Fruit fly (Drosophila melanogaster) whole organism, adult: ENCODE results near the gene CG4465.

ENCODE experiments used
- CG11617 ChIP-seq: fragments of 200-800 bp; sonication (Bioruptor generic); optimal IDR thresholded peaks from 2 replicates; lab custom pipeline; 2017; ENCODE audit warnings: mild to moderate bottlenecking, missing biosample characterization, missing genetic modification reagents, missing genetic modification characterization
- CG12768 ChIP-seq: fragments of 200-800 bp; sonication (Bioruptor generic); optimal IDR thresholded peaks from 2 replicates; lab custom pipeline; 2017; ENCODE audit warnings: missing biosample characterization, missing genetic modification characterization, mild to moderate bottlenecking, moderate library complexity, missing genetic modification reagents
- CG14711 ChIP-seq: fragments of 200-800 bp; sonication (Bioruptor generic); optimal IDR thresholded peaks from 2 replicates; lab custom pipeline; 2018; ENCODE audit warnings: missing biosample characterization, mild to moderate bottlenecking, missing genetic modification characterization, moderate library complexity
- CG1620 ChIP-seq: fragments of 200-800 bp; sonication (Bioruptor generic); optimal IDR thresholded peaks from 2 replicates; lab custom pipeline; 2016; ENCODE audit warnings: missing biosample characterization, missing genetic modification characterization
- CG33017 ChIP-seq: fragments of 200-800 bp; sonication (Bioruptor generic); optimal IDR thresholded peaks from 2 replicates; lab custom pipeline; 2018; ENCODE audit warnings: missing biosample characterization, mild to moderate bottlenecking, missing genetic modification characterization, moderate library complexity
- CG5204 ChIP-seq: fragments of 200-800 bp; sonication (Bioruptor generic); optimal IDR thresholded peaks from 2 replicates; lab custom pipeline; 2016; ENCODE audit warnings: missing biosample characterization, missing genetic modification characterization
- CG7045 ChIP-seq: fragments of 200-800 bp; sonication (Bioruptor generic); optimal IDR thresholded peaks from 2 replicates; lab custom pipeline; 2017; ENCODE audit warnings: missing biosample characterization, mild to moderate bottlenecking, missing genetic modification characterization
- CG7101 ChIP-seq: fragments of 200-800 bp; sonication (Bioruptor generic); optimal IDR thresholded peaks from 2 replicates; lab custom pipeline; 2018; ENCODE audit warnings: missing biosample characterization, mild to moderate bottlenecking, missing genetic modification characterization, moderate library complexity
- Clk ChIP-seq: fragments of 200-800 bp; sonication (Bioruptor generic); optimal IDR thresholded peaks from 2 replicates; lab custom pipeline; 2017; ENCODE audit warnings: missing biosample characterization, missing genetic modification characterization
- Crg-1 ChIP-seq: fragments of 200-800 bp; sonication (Bioruptor generic); optimal IDR thresholded peaks from 2 replicates; lab custom pipeline; 2016; ENCODE audit warnings: missing biosample characterization, missing genetic modification characterization
- Hr96 ChIP-seq: fragments of 200-800 bp; sonication (Bioruptor generic); optimal IDR thresholded peaks from 2 replicates; lab custom pipeline; 2016; ENCODE audit warnings: missing biosample characterization, missing genetic modification characterization
- Mnt ChIP-seq: fragments of 200-800 bp; sonication (Bioruptor generic); optimal IDR thresholded peaks from 2 replicates; lab custom pipeline; 2016; ENCODE audit warnings: missing biosample characterization, mild to moderate bottlenecking, missing genetic modification characterization
- bab1 ChIP-seq: fragments of 200-800 bp; sonication (Bioruptor generic); optimal IDR thresholded peaks from 3 replicates; lab custom pipeline; 2019; ENCODE audit warnings: missing biosample characterization, mild to moderate bottlenecking, missing genetic modification characterization, moderate library complexity
- cic ChIP-seq: fragments of 200-800 bp; sonication (Bioruptor generic); optimal IDR thresholded peaks from 2 replicates; lab custom pipeline; 2017; ENCODE audit warnings: missing biosample characterization, mild to moderate bottlenecking, missing genetic modification characterization, moderate library complexity
- cnc ChIP-seq, 2 experiments: fragments of >200 bp; optimal IDR thresholded peaks; 2 replicates each; lab custom pipeline; 2017
- kay ChIP-seq: fragments of 200-800 bp; sonication (Bioruptor generic); peaks from one replicate; lab custom pipeline; 2016; ENCODE audit warnings: missing biosample characterization, missing genetic modification characterization, borderline replicate concordance
- ovo ChIP-seq: fragments of 200-800 bp; sonication (Bioruptor generic); optimal IDR thresholded peaks from 2 replicates; lab custom pipeline; 2016; ENCODE audit warnings: missing biosample characterization, missing genetic modification characterization
- pad ChIP-seq: fragments of 200-800 bp; sonication (Bioruptor generic); optimal IDR thresholded peaks from 3 replicates; lab custom pipeline; 2017; ENCODE audit warnings: missing biosample characterization, missing genetic modification characterization, mild to moderate bottlenecking, moderate library complexity, missing genetic modification reagents
- tj ChIP-seq: fragments of 200-800 bp; sonication (Bioruptor generic); optimal IDR thresholded peaks from 3 replicates; lab custom pipeline; 2017; ENCODE audit warnings: missing biosample characterization, mild to moderate bottlenecking, missing genetic modification characterization, moderate library complexity
- toe ChIP-seq: fragments of 200-800 bp; sonication (Bioruptor generic); optimal IDR thresholded peaks from 2 replicates; lab custom pipeline; 2016; ENCODE audit warnings: missing biosample characterization, missing genetic modification characterization

CG4465 gene

dm6 chr3R:19888156-19888784 is 29.4 kb downstream of the CG4465 start, which contains the start of gene ninaE:
TSS of gene ninaE (minus strand) at chr3R:19888206.
- TF ChIP-seq ovo (no peak), bab1 (no peak), CG5204 (GFP tag; lab: Kevin White, UChicago) (no peak), Mnt (GFP tag; lab: Kevin White, UChicago) (no peak), CG33017 (tag; lab: Kevin White, UChicago) (no peak), pad (GFP tag; lab: Kevin White, UChicago) (no peak), Crg-1 (no peak)

dm6 chr3R:19880431-19880939 is 37.2 kb downstream of the CG4465 start:
- no peak for TF ChIP-seq toe (GFP tag; lab: Kevin White, UChicago)
- TF ChIP-seq bab1 = peak; percentile 74
- no peak for TF ChIP-seq cnc (optimal IDR thresholded peaks at IDR 0.05; lab: Kevin White, UChicago)
- TF ChIP-seq Mnt (GFP tag; lab: Kevin White, UChicago) = peak; percentile 61
- TF ChIP-seq CG11617 (GFP tag; lab: Kevin White, UChicago) = peak; percentile 62
- TF ChIP-seq CG12768 = peak; percentile 52
- no peak for TF ChIP-seq ovo
- TF ChIP-seq Hr96 (GFP tag; lab: Kevin White, UChicago) = peak; percentile 37
- no peak for TF ChIP-seq CG7045 (GFP tag; lab: Kevin White, UChicago)
- peak; percentile 26 for TF ChIP-seq Crg-1
- TF ChIP-seq tj (GFP tag; lab: Kevin White, UChicago) = peak; percentile 11
- TF ChIP-seq CG7101 (tag; lab: Kevin White, UChicago) = peak; percentile 66
- TF ChIP-seq CG33017 (tag; lab: Kevin White, UChicago) = peak; percentile 59
- TF ChIP-seq pad (GFP tag; lab: Kevin White, UChicago) = peak; percentile 52
- TF ChIP-seq CG14711 = peak; percentile 35
- peak; percentile 18 for TF ChIP-seq CG1620 (GFP tag; lab: Kevin White, UChicago)

- TF ChIP-seq Mnt (GFP tag; lab: Kevin White, UChicago) (no peak), toe (GFP tag; lab: Kevin White, UChicago) (no peak), pad (GFP tag; lab: Kevin White, UChicago) (no peak), Crg-1 (no peak), CG7045 (GFP tag; lab: Kevin White, UChicago) (no peak), bab1 (peak; percentile 39), CG33017 (tag; lab: Kevin White, UChicago) (no peak)
Measured at dm6 chr3R:19879470-19880052, 38.1 kb downstream of the CG4465 start, which contains the start of gene Ask1. TSS of gene Ask1 (plus strand) at chr3R:19879719.

DNA sequence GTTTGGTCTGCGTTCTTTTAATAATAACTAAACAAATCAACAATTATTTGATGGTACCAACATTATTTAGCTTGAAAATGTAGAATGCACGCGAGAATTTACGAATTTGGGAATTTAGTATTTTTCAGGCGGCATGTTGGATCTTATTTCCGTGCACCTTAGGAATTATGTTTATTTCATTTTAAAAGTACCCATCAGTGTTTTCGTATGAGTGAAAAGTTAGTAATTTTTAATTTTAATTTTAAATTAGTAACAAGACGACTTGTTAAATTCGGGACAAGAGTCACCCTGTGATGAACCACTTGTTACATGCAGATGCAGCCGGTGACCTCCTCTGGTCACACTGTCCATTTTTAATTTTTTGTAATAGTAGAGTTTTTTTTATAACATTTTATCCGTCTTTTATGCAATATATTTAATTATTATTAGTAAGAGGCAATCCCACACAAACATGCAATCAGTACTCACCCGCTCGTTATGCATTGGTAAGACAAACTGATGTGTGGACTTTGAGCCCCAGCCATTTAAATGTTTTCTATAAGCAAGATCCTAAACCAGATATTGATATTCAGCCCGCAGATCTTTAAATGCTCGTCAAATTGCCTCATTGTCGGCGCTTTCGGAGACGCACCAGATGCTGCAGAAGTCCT is 40.1 kb downstream of the CG4465 start, which contains the start of the genes CG17186 and Arc42:
Gene CG17186, minus strand, starts transcription at position 88 of the 650 bp plus-strand sequence.
Gene Arc42, plus strand, starts transcription at position 311 of the 650 bp plus-strand sequence.
- TF ChIP-seq CG33017 (tag; lab: Kevin White, UChicago) (no peak), Crg-1 (peak; percentile 20), kay (GFP tag; lab: Kevin White, UChicago) (no peak), Hr96 (GFP tag; lab: Kevin White, UChicago) (no peak), ovo (no peak), toe (GFP tag; lab: Kevin White, UChicago) (no peak), CG5204 (GFP tag; lab: Kevin White, UChicago) (no peak), CG7045 (GFP tag; lab: Kevin White, UChicago) (no peak), CG14711 (peak; percentile 33), cic (GFP tag; lab: Kevin White, UChicago) (no peak), bab1 (peak; percentile 62), CG7101 (tag; lab: Kevin White, UChicago) (no peak), Clk (GFP tag; lab: Kevin White, UChicago) (no peak), tj (GFP tag; lab: Kevin White, UChicago) (no peak), CG11617 (GFP tag; lab: Kevin White, UChicago) (peak; percentile 28), CG1620 (GFP tag; lab: Kevin White, UChicago) (peak; percentile 29), Mnt (GFP tag; lab: Kevin White, UChicago) (peak; percentile 63), pad (GFP tag; lab: Kevin White, UChicago) (peak; percentile 6), CG12768 (peak; percentile 66), cnc (optimal IDR thresholded peaks at IDR 0.05; lab: Kevin White, UChicago) (no peak)

- TF ChIP-seq CG11617 (GFP tag; lab: Kevin White, UChicago) (no peak), ovo (no peak), CG14711 (no peak), Hr96 (GFP tag; lab: Kevin White, UChicago) (peak; percentile 30), CG33017 (tag; lab: Kevin White, UChicago) (no peak), Mnt (GFP tag; lab: Kevin White, UChicago) (no peak), CG7045 (GFP tag; lab: Kevin White, UChicago) (no peak), CG7101 (tag; lab: Kevin White, UChicago) (no peak), CG1620 (GFP tag; lab: Kevin White, UChicago) (no peak), kay (GFP tag; lab: Kevin White, UChicago) (no peak), Crg-1 (no peak), toe (GFP tag; lab: Kevin White, UChicago) (no peak), pad (GFP tag; lab: Kevin White, UChicago) (peak; percentile 42), bab1 (no peak), CG5204 (GFP tag; lab: Kevin White, UChicago) (no peak), cic (GFP tag; lab: Kevin White, UChicago) (peak; percentile 61), Clk (GFP tag; lab: Kevin White, UChicago) (no peak), tj (GFP tag; lab: Kevin White, UChicago) (no peak), cnc (optimal IDR thresholded peaks at IDR 0.05; lab: Kevin White, UChicago) (no peak), CG12768 (peak; percentile 56)
Measured at dm6 chr3R:19875118-19875887, 42.3 kb downstream of the CG4465 start, which contains the start of gene Mrp5. TSS of gene Mrp5 (minus strand) at chr3R:19875678.
